Fruit fly (Drosophila melanogaster) whole organism, embryonic: ENCODE measurements around the gene Jhbp1.

Source experiments
- Awh ChIP-seq: fragments of 200-800 bp; sonication (Bioruptor generic); IDR thresholded peaks from 2 replicates; pipeline ENCODE4, ENCODE4 v1.3.6; 2022; ENCODE audit warnings: missing biosample characterization, missing genetic modification characterization
- B-H2 ChIP-seq: fragments of 200-800 bp; sonication (Bioruptor generic); optimal IDR thresholded peaks from 2 replicates; lab custom pipeline; 2018; ENCODE audit warnings: missing biosample characterization, mild to moderate bottlenecking, missing genetic modification characterization
- Bgb ChIP-seq: fragments of 200-800 bp; sonication (Bioruptor generic); IDR thresholded peaks from 2 replicates; pipeline ENCODE4 v1.3.6; 2022; ENCODE audit warnings: missing biosample characterization, missing genetic modification characterization; ENCODE audit not compliant: partially characterized antibody
- CG10267 ChIP-seq: fragments of 200-800 bp; sonication (Bioruptor generic); optimal IDR thresholded peaks from 2 replicates; lab custom pipeline; 2018; ENCODE audit warnings: missing biosample characterization, mild to moderate bottlenecking, missing genetic modification characterization, moderate library complexity
- CG10979 ChIP-seq: fragments of 200-800 bp; sonication (Bioruptor generic); optimal IDR thresholded peaks from 2 replicates; lab custom pipeline; 2018; ENCODE audit warnings: missing biosample characterization, mild to moderate bottlenecking, missing genetic modification characterization, moderate library complexity
- CG11696 ChIP-seq: fragments of 200-800 bp; sonication (Bioruptor generic); IDR thresholded peaks from 2 replicates; pipeline ENCODE4 v1.3.6; 2022; ENCODE audit warnings: missing biosample characterization, missing genetic modification characterization
- CG11723 ChIP-seq: fragments of 200-800 bp; sonication (Bioruptor generic); optimal IDR thresholded peaks from 2 replicates; lab custom pipeline; 2017; ENCODE audit warnings: missing biosample characterization, mild to moderate bottlenecking, missing genetic modification characterization
- CG12071 ChIP-seq: fragments of 200-800 bp; sonication (Bioruptor generic); optimal IDR thresholded peaks from 3 replicates; lab custom pipeline; 2018; ENCODE audit warnings: missing biosample characterization, mild to moderate bottlenecking, missing genetic modification characterization
- CG12744 ChIP-seq: fragments of 200-800 bp; sonication (Bioruptor generic); optimal IDR thresholded peaks from 2 replicates; lab custom pipeline; 2016; ENCODE audit warnings: missing biosample characterization, missing genetic modification characterization
- CG12769 ChIP-seq: fragments of 200-800 bp; sonication (Bioruptor generic); optimal IDR thresholded peaks from 2 replicates; lab custom pipeline; 2019; ENCODE audit warnings: missing biosample characterization, mild to moderate bottlenecking, missing genetic modification characterization, moderate library complexity
- CG1603 ChIP-seq: fragments of 200-800 bp; sonication (Bioruptor generic); optimal IDR thresholded peaks from 2 replicates; lab custom pipeline; 2019; ENCODE audit warnings: missing biosample characterization, mild to moderate bottlenecking, missing genetic modification characterization, moderate library complexity
- CG17359 ChIP-seq: fragments of 200-800 bp; sonication (Bioruptor generic); optimal IDR thresholded peaks from 3 replicates; lab custom pipeline; 2018; ENCODE audit warnings: missing biosample characterization, mild to moderate bottlenecking, missing genetic modification characterization, moderate library complexity
- CG17802 ChIP-seq: fragments of 200-800 bp; sonication (Bioruptor generic); optimal IDR thresholded peaks from 2 replicates; lab custom pipeline; 2018; ENCODE audit warnings: missing biosample characterization, mild to moderate bottlenecking, missing genetic modification characterization, moderate library complexity
- CG2199 ChIP-seq: fragments of 200-800 bp; sonication (Bioruptor generic); IDR thresholded peaks from 3 replicates; pipeline ENCODE4 v1.3.6; 2022; ENCODE audit warnings: missing biosample characterization, missing genetic modification characterization
- CG3407 ChIP-seq: fragments of 200-800 bp; sonication (Bioruptor generic); optimal IDR thresholded peaks from 2 replicates; lab custom pipeline; 2018; ENCODE audit warnings: missing biosample characterization, mild to moderate bottlenecking, missing genetic modification characterization
- CG42726 ChIP-seq: fragments of 200-800 bp; sonication (Bioruptor generic); IDR thresholded peaks from 2 replicates; pipeline ENCODE4 v1.3.6; 2022; ENCODE audit warnings: missing biosample characterization, missing genetic modification characterization; ENCODE audit not compliant: partially characterized antibody
- CG4707 ChIP-seq: fragments of 200-800 bp; sonication (Bioruptor generic); optimal IDR thresholded peaks from 2 replicates; lab custom pipeline; 2018; ENCODE audit warnings: missing biosample characterization, mild to moderate bottlenecking, missing genetic modification characterization, moderate library complexity
- CG7745 ChIP-seq: fragments of 200-800 bp; sonication (Bioruptor generic); optimal IDR thresholded peaks from 2 replicates; lab custom pipeline; 2018; ENCODE audit warnings: missing biosample characterization, mild to moderate bottlenecking, missing genetic modification characterization, moderate library complexity
- CG7963 ChIP-seq: fragments of 200-800 bp; sonication (Bioruptor generic); IDR thresholded peaks from 3 replicates; pipeline ENCODE4 v1.3.6; 2022; ENCODE audit warnings: missing biosample characterization, missing genetic modification characterization; ENCODE audit not compliant: partially characterized antibody
- CG9437 ChIP-seq: fragments of 200-800 bp; sonication (Bioruptor generic); optimal IDR thresholded peaks from 2 replicates; lab custom pipeline; 2018; ENCODE audit warnings: missing biosample characterization, mild to moderate bottlenecking, missing genetic modification characterization
- CTCF ChIP-seq: fragments of 200-800 bp; sonication (Bioruptor generic); optimal IDR thresholded peaks from 2 replicates; lab custom pipeline; 2017; ENCODE audit warnings: missing biosample characterization, mild to moderate bottlenecking, missing genetic modification characterization, moderate library complexity
- E2f2 ChIP-seq: fragments of 200-800 bp; sonication (Bioruptor generic); IDR thresholded peaks from 2 replicates; pipeline ENCODE4 v1.3.6; 2022; ENCODE audit warnings: missing biosample characterization, missing genetic modification characterization
- H15 ChIP-seq: fragments of 200-800 bp; sonication (Bioruptor generic); IDR thresholded peaks from 3 replicates; pipeline ENCODE4 v1.3.6; 2022; ENCODE audit warnings: missing biosample characterization, missing genetic modification characterization
- Hand ChIP-seq: fragments of 200-800 bp; sonication (Bioruptor generic); optimal IDR thresholded peaks from 2 replicates; lab custom pipeline; 2017; ENCODE audit warnings: mild to moderate bottlenecking, missing biosample characterization, missing genetic modification reagents, missing genetic modification characterization
- Meics ChIP-seq: fragments of 200-800 bp; sonication (Bioruptor generic); optimal IDR thresholded peaks from 2 replicates; lab custom pipeline; 2017; ENCODE audit warnings: missing biosample characterization, mild to moderate bottlenecking, missing genetic modification characterization
- Oaz ChIP-seq: fragments of 200-800 bp; sonication (Bioruptor generic); IDR thresholded peaks from 2 replicates; pipeline ENCODE4 v1.3.6; 2022; ENCODE audit warnings: missing biosample characterization, missing genetic modification characterization
- Ravus ChIP-seq: fragments of 200-800 bp; sonication (Bioruptor generic); IDR thresholded peaks from 2 replicates; pipeline ENCODE4 v1.3.6; 2022; ENCODE audit warnings: missing biosample characterization, missing genetic modification characterization
- Taf1 ChIP-seq: fragments of 200-800 bp; sonication (Bioruptor generic); IDR thresholded peaks from 2 replicates; pipeline ENCODE4 v1.3.6; 2022; ENCODE audit warnings: missing biosample characterization, missing genetic modification characterization
- Xrp1 ChIP-seq: fragments of 200-800 bp; sonication (Bioruptor generic); IDR thresholded peaks from 2 replicates; pipeline ENCODE4 v1.3.6; 2022; ENCODE audit warnings: missing biosample characterization, missing genetic modification characterization
- ara ChIP-seq: fragments of 200-800 bp; sonication (Bioruptor generic); IDR thresholded peaks from 2 replicates; pipeline ENCODE4 v1.3.6; 2022; ENCODE audit warnings: missing biosample characterization, missing genetic modification characterization
- btn ChIP-seq: fragments of 200-800 bp; sonication (Bioruptor generic); optimal IDR thresholded peaks from 2 replicates; lab custom pipeline; 2016; ENCODE audit warnings: missing biosample characterization, missing genetic modification characterization
- caup ChIP-seq: fragments of 200-800 bp; sonication (Bioruptor generic); optimal IDR thresholded peaks from 3 replicates; lab custom pipeline; 2017; ENCODE audit warnings: missing biosample characterization, mild to moderate bottlenecking, missing genetic modification characterization, moderate library complexity; ENCODE audit not compliant: severe bottlenecking
- da ChIP-seq: fragments of 200-800 bp; sonication (Bioruptor generic); optimal IDR thresholded peaks from 2 replicates; lab custom pipeline; 2016; ENCODE audit warnings: missing biosample characterization, missing genetic modification characterization
- disco-r ChIP-seq: fragments of 200-800 bp; sonication (Bioruptor generic); optimal IDR thresholded peaks from 2 replicates; lab custom pipeline; 2016; ENCODE audit warnings: missing biosample characterization, missing genetic modification characterization
- dmrt99B ChIP-seq: fragments of 200-800 bp; sonication (Bioruptor generic); optimal IDR thresholded peaks from 2 replicates; lab custom pipeline; 2018; ENCODE audit warnings: missing biosample characterization, mild to moderate bottlenecking, missing genetic modification characterization, moderate library complexity
- gsb-n ChIP-seq: fragments of 200-800 bp; sonication (Bioruptor generic); optimal IDR thresholded peaks from 3 replicates; lab custom pipeline; 2018; ENCODE audit warnings: missing biosample characterization, mild to moderate bottlenecking, missing genetic modification characterization
- h ChIP-seq: fragments of >200 bp; optimal IDR thresholded peaks from 2 replicates; lab custom pipeline; 2017
- insv ChIP-seq, 2 experiments: fragments of 200-800 bp; sonication (Bioruptor generic); optimal IDR thresholded peaks; 3 replicates each; lab custom pipeline; 2016 to 2018; ENCODE audit warnings: missing biosample characterization in 2 of 2, missing genetic modification characterization in 2 of 2
- inv ChIP-seq: fragments of 200-800 bp; sonication (Bioruptor generic); IDR thresholded peaks from 2 replicates; pipeline ENCODE4 v1.3.6; 2022; ENCODE audit warnings: missing biosample characterization, missing genetic modification characterization; ENCODE audit not compliant: partially characterized antibody
- lmd ChIP-seq: fragments of 200-800 bp; sonication (Bioruptor generic); IDR thresholded peaks from 2 replicates; pipeline ENCODE4 v1.3.6; 2022; ENCODE audit warnings: missing biosample characterization, missing genetic modification characterization
- psq ChIP-seq: fragments of 200-800 bp; sonication (Bioruptor generic); optimal IDR thresholded peaks from 2 replicates; lab custom pipeline; 2017; ENCODE audit warnings: missing biosample characterization, missing genetic modification characterization
- pzg ChIP-seq: fragments of 200-800 bp; sonication (Bioruptor generic); optimal IDR thresholded peaks from 3 replicates; lab custom pipeline; 2018; ENCODE audit warnings: missing biosample characterization, mild to moderate bottlenecking, missing genetic modification characterization, moderate library complexity
- row ChIP-seq: fragments of 200-800 bp; sonication (Bioruptor generic); IDR thresholded peaks from 3 replicates; pipeline ENCODE4 v1.3.6; 2022; ENCODE audit warnings: missing biosample characterization, missing genetic modification characterization
- salm ChIP-seq: fragments of 200-800 bp; sonication (Bioruptor generic); optimal IDR thresholded peaks from 2 replicates; lab custom pipeline; 2018; ENCODE audit warnings: missing biosample characterization, mild to moderate bottlenecking, missing genetic modification characterization
- sc ChIP-seq, 3 experiments: fragments of >200 bp in 2 of 3; fragments of 200-800 bp in 1 of 3; sonication (Bioruptor generic) in 1 of 3; optimal IDR thresholded peaks; 2 replicates in 2 of 3; 3 replicates in 1 of 3; lab custom pipeline; 2017; ENCODE audit warnings: mild to moderate bottlenecking in 1 of 3, missing biosample characterization in 1 of 3, missing genetic modification characterization in 1 of 3, missing genetic modification reagents in 1 of 3
- sens ChIP-seq: fragments of 200-800 bp; sonication (Bioruptor generic); peaks from one replicate; lab custom pipeline; 2016; ENCODE audit warnings: missing biosample characterization, missing genetic modification characterization
- sug ChIP-seq: fragments of 200-800 bp; optimal IDR thresholded peaks from 2 replicates; lab custom pipeline; 2019; ENCODE audit warnings: missing biosample characterization, mild to moderate bottlenecking, missing genetic modification characterization, moderate library complexity
- ttk ChIP-seq: fragments of 200-800 bp; sonication (Bioruptor generic); IDR thresholded peaks from 2 replicates; pipeline ENCODE4 v2.1.2; 2022; ENCODE audit warnings: missing biosample characterization, missing genetic modification characterization
- tup ChIP-seq: fragments of 200-800 bp; sonication (Bioruptor generic); optimal IDR thresholded peaks from 2 replicates; lab custom pipeline; 2016; ENCODE audit warnings: missing biosample characterization, mild to moderate bottlenecking, missing genetic modification characterization, moderate library complexity
- wor ChIP-seq: fragments of 200-800 bp; sonication (Bioruptor generic); IDR thresholded peaks from 2 replicates; pipeline ENCODE4 v1.3.6; 2022; ENCODE audit warnings: missing biosample characterization, missing genetic modification characterization
- zen2 ChIP-seq: fragments of 200-800 bp; sonication (Bioruptor generic); IDR thresholded peaks from 3 replicates; pipeline ENCODE4 v1.3.6; 2022; ENCODE audit warnings: missing biosample characterization, missing genetic modification characterization; ENCODE audit not compliant: partially characterized antibody

The Jhbp1 gene

dm6 chr3R:4979143-4979728, 14.0 kb downstream of the Jhbp1 start (continued):
- TF ChIP-seq CG42726 (no peak), CG10267 (tag; lab: Kevin White, UChicago) (no peak), tup (GFP tag; lab: Kevin White, UChicago) (no peak), gsb-n (no peak), dmrt99B (tag; lab: Kevin White, UChicago) (peak; percentile 6), sens (GFP tag; lab: Kevin White, UChicago) (peak; percentile 76), H15 (GFP tag; lab: Robert Waterston, UW) (no peak), CG10979 (peak; percentile 32), psq (GFP tag; lab: Kevin White, UChicago) (no peak), lmd (GFP tag; lab: Robert Waterston, UW) (no peak), CG7963 (no peak), da (GFP tag; lab: Kevin White, UChicago) (no peak), Hand (GFP tag; lab: Kevin White, UChicago) (no peak), Xrp1 (GFP tag; lab: Robert Waterston, UW) (0 out of 2 replicates have a peak, but pooled peaks have one; percentile 28), CG12769 (tag; lab: Kevin White, UChicago) (no peak), CG3407 (GFP tag; lab: Kevin White, UChicago) (no peak), row (GFP tag; lab: Robert Waterston, UW) (peak; percentile 31; the same call in 2 of the 3 replicates), Taf1 (GFP tag; lab: Robert Waterston, UW) (no peak), E2f2 (GFP tag; lab: Robert Waterston, UW) (no peak), inv (GFP tag; lab: Robert Waterston, UW) (no peak), Ravus (no peak), Bgb (GFP tag; lab: Robert Waterston, UW) (no peak), CG11696 (GFP tag; lab: Robert Waterston, UW) (no peak), CG7745 (tag; lab: Kevin White, UChicago) (no peak), Awh (no peak), Oaz (GFP tag; lab: Robert Waterston, UW) (no peak), ttk (no peak), CG1603 (peak; percentile 35), CG12071 (GFP tag; lab: Kevin White, UChicago) (no peak), btn (no peak), pzg (GFP tag; lab: Kevin White, UChicago) (no peak), insv (GFP tag; optimal IDR thresholded peaks at IDR 0.05; lab: Kevin White, UChicago) (no peak), zen2 (GFP tag; lab: Robert Waterston, UW) (no peak), CG17359 (peak; percentile 7), CG11723 (GFP tag; lab: Kevin White, UChicago) (no peak), sc (optimal IDR thresholded peaks at IDR 0.05; lab: Kevin White, UChicago) (no peak), sc (GFP tag; optimal IDR thresholded peaks at IDR 0.05; lab: Kevin White, UChicago) (no peak), B-H2 (GFP tag; lab: Kevin White, UChicago) (no peak), salm (tag; lab: Kevin White, UChicago) (no peak), CG4707 (no peak), CTCF (no peak), CG12744 (GFP tag; lab: Kevin White, UChicago) (no peak), h (no peak), sug (tag; lab: Kevin White, UChicago) (no peak), caup (GFP tag; lab: Kevin White, UChicago) (no peak), CG9437 (GFP tag; lab: Kevin White, UChicago) (no peak), Meics (peak; percentile 15), wor (no peak), disco-r (GFP tag; lab: Kevin White, UChicago) (no peak), ara (GFP tag; lab: Robert Waterston, UW) (no peak), CG17802 (tag; lab: Kevin White, UChicago) (no peak), CG2199 (GFP tag; lab: Robert Waterston, UW) (no peak)
